Fruit fly (Drosophila melanogaster) whole organism, embryonic: ENCODE measurements around the gene CG13842.

Experiments used
- BEAF-32 ChIP-seq: fragments of 200-800 bp; sonication (Bioruptor generic); optimal IDR thresholded peaks from 3 replicates; lab custom pipeline; 2017; ENCODE audit warnings: missing biosample characterization, missing genetic modification characterization, mild to moderate bottlenecking, moderate library complexity, missing genetic modification reagents
- Bgb ChIP-seq: fragments of 200-800 bp; sonication (Bioruptor generic); IDR thresholded peaks from 2 replicates; pipeline ENCODE4 v1.3.6; 2022; ENCODE audit warnings: missing biosample characterization, missing genetic modification characterization; ENCODE audit not compliant: partially characterized antibody
- CG10267 ChIP-seq: fragments of 200-800 bp; sonication (Bioruptor generic); optimal IDR thresholded peaks from 2 replicates; lab custom pipeline; 2018; ENCODE audit warnings: missing biosample characterization, mild to moderate bottlenecking, missing genetic modification characterization, moderate library complexity
- CG10431 ChIP-seq: fragments of 200-800 bp; sonication (Bioruptor generic); optimal IDR thresholded peaks from 3 replicates; lab custom pipeline; 2018; ENCODE audit warnings: missing biosample characterization, mild to moderate bottlenecking, missing genetic modification characterization
- CG10565 ChIP-seq: fragments of 200-800 bp; sonication (Bioruptor generic); optimal IDR thresholded peaks from 3 replicates; lab custom pipeline; 2016; ENCODE audit warnings: missing biosample characterization, mild to moderate bottlenecking, missing genetic modification characterization
- CG10654 ChIP-seq: fragments of 200-800 bp; sonication (Bioruptor generic); optimal IDR thresholded peaks from 2 replicates; lab custom pipeline; 2016; ENCODE audit warnings: missing biosample characterization, missing genetic modification characterization
- CG11398 ChIP-seq: fragments of 200-800 bp; sonication (Bioruptor generic); optimal IDR thresholded peaks from 2 replicates; lab custom pipeline; 2016; ENCODE audit warnings: missing biosample characterization, missing genetic modification characterization
- CG11560 ChIP-seq: fragments of 200-800 bp; sonication (Bioruptor generic); IDR thresholded peaks from 3 replicates; pipeline ENCODE4 v1.3.6; 2022; ENCODE audit warnings: missing biosample characterization, missing genetic modification characterization
- CG12071 ChIP-seq: fragments of 200-800 bp; sonication (Bioruptor generic); optimal IDR thresholded peaks from 3 replicates; lab custom pipeline; 2018; ENCODE audit warnings: missing biosample characterization, mild to moderate bottlenecking, missing genetic modification characterization
- CG13624 ChIP-seq: fragments of 200-800 bp; sonication (Bioruptor generic); optimal IDR thresholded peaks from 2 replicates; lab custom pipeline; 2016; ENCODE audit warnings: missing biosample characterization, missing genetic modification characterization
- CG14710 ChIP-seq: fragments of 200-800 bp; sonication (Bioruptor generic); optimal IDR thresholded peaks from 3 replicates; lab custom pipeline; 2019; ENCODE audit warnings: missing biosample characterization, mild to moderate bottlenecking, missing genetic modification characterization, moderate library complexity
- CG15479 ChIP-seq: fragments of 200-800 bp; sonication (Bioruptor generic); optimal IDR thresholded peaks from 3 replicates; lab custom pipeline; 2019; ENCODE audit warnings: missing biosample characterization, mild to moderate bottlenecking, missing genetic modification characterization, moderate library complexity
- CG17568 ChIP-seq: fragments of 200-800 bp; sonication (Bioruptor generic); optimal IDR thresholded peaks from 2 replicates; lab custom pipeline; 2018; ENCODE audit warnings: missing biosample characterization, mild to moderate bottlenecking, missing genetic modification characterization, moderate library complexity
- CG1792 ChIP-seq: fragments of 200-800 bp; sonication (Bioruptor generic); optimal IDR thresholded peaks from 2 replicates; lab custom pipeline; 2016; ENCODE audit warnings: missing biosample characterization, missing genetic modification characterization
- CG32532 ChIP-seq: fragments of 200-800 bp; sonication (Bioruptor generic); IDR thresholded peaks from 2 replicates; pipeline ENCODE4 v1.3.6; 2022; ENCODE audit warnings: missing biosample characterization, missing genetic modification characterization
- CG7839 ChIP-seq: fragments of 200-800 bp; sonication (Bioruptor generic); optimal IDR thresholded peaks from 3 replicates; lab custom pipeline; 2018; ENCODE audit warnings: missing biosample characterization, mild to moderate bottlenecking, missing genetic modification characterization, moderate library complexity
- CG7987 ChIP-seq: fragments of 200-800 bp; sonication (Bioruptor generic); optimal IDR thresholded peaks from 2 replicates; lab custom pipeline; 2018; ENCODE audit warnings: missing biosample characterization, mild to moderate bottlenecking, missing genetic modification characterization, moderate library complexity
- CG8944 ChIP-seq: fragments of 200-800 bp; sonication (Bioruptor generic); optimal IDR thresholded peaks from 3 replicates; lab custom pipeline; 2016; ENCODE audit warnings: missing biosample characterization, missing genetic modification characterization
- Chrac-16 ChIP-seq: fragments of 200-800 bp; sonication (Bioruptor generic); optimal IDR thresholded peaks from 3 replicates; lab custom pipeline; 2016; ENCODE audit warnings: missing biosample characterization, missing genetic modification characterization
- CrebB ChIP-seq: fragments of 200-800 bp; sonication (Bioruptor generic); optimal IDR thresholded peaks from 3 replicates; lab custom pipeline; 2018; ENCODE audit warnings: missing biosample characterization, mild to moderate bottlenecking, missing genetic modification characterization
- Dbx ChIP-seq: fragments of 200-800 bp; sonication (Bioruptor generic); IDR thresholded peaks from 3 replicates; pipeline ENCODE4 v1.3.6; 2022; ENCODE audit warnings: missing biosample characterization, missing genetic modification characterization
- Dfd ChIP-seq, 2 experiments: fragments of >200 bp; optimal IDR thresholded peaks; 2 replicates each; lab custom pipeline; 2017; ENCODE audit warnings: missing biosample characterization in 2 of 2, missing genetic modification characterization in 2 of 2
- Dll ChIP-seq: fragments of 200-800 bp; sonication (Bioruptor generic); IDR thresholded peaks from 4 replicates; pipeline ENCODE4 v1.3.6; 2022; ENCODE audit warnings: missing biosample characterization, missing genetic modification characterization; ENCODE audit not compliant: partially characterized antibody
- Dp ChIP-seq: fragments of 200-800 bp; sonication (Bioruptor generic); optimal IDR thresholded peaks from 2 replicates; lab custom pipeline; 2018; ENCODE audit warnings: missing biosample characterization, mild to moderate bottlenecking, missing genetic modification characterization, moderate library complexity
- Drgx ChIP-seq: fragments of 200-800 bp; sonication (Bioruptor generic); IDR thresholded peaks from 2 replicates; pipeline ENCODE4 v1.3.6; 2022; ENCODE audit warnings: missing biosample characterization, missing genetic modification characterization
- Mes4 ChIP-seq: fragments of 200-800 bp; sonication (Bioruptor generic); optimal IDR thresholded peaks from 2 replicates; lab custom pipeline; 2016; ENCODE audit warnings: missing biosample characterization, missing genetic modification characterization
- NC2β ChIP-seq: fragments of 200-800 bp; sonication (Bioruptor generic); optimal IDR thresholded peaks from 2 replicates; lab custom pipeline; 2016; ENCODE audit warnings: missing biosample characterization, missing genetic modification characterization
- NK7.1 ChIP-seq: fragments of 200-800 bp; sonication (Bioruptor generic); optimal IDR thresholded peaks from 3 replicates; lab custom pipeline; 2016; ENCODE audit warnings: missing biosample characterization, missing genetic modification characterization
- Sin3A ChIP-seq: fragments of >200 bp; optimal IDR thresholded peaks from 2 replicates; lab custom pipeline; 2018
- Taf1 ChIP-seq: fragments of 200-800 bp; sonication (Bioruptor generic); IDR thresholded peaks from 2 replicates; pipeline ENCODE4 v1.3.6; 2022; ENCODE audit warnings: missing biosample characterization, missing genetic modification characterization
- Tbp ChIP-seq: fragments of >200 bp; optimal IDR thresholded peaks from 2 replicates; lab custom pipeline; 2018; ENCODE audit warnings: missing biosample characterization, missing genetic modification characterization
- Usf ChIP-seq: fragments of 200-800 bp; sonication (Bioruptor generic); optimal IDR thresholded peaks from 2 replicates; lab custom pipeline; 2017; ENCODE audit warnings: missing genotype, missing biosample characterization, missing genetic modification characterization
- Xrp1 ChIP-seq: fragments of 200-800 bp; sonication (Bioruptor generic); IDR thresholded peaks from 2 replicates; pipeline ENCODE4 v1.3.6; 2022; ENCODE audit warnings: missing biosample characterization, missing genetic modification characterization
- amos ChIP-seq: fragments of 200-800 bp; sonication (Bioruptor generic); IDR thresholded peaks from 2 replicates; pipeline ENCODE4 v1.3.6; 2022; ENCODE audit warnings: missing biosample characterization, missing genetic modification characterization; ENCODE audit not compliant: partially characterized antibody
- ase ChIP-seq: fragments of 200-800 bp; sonication (Bioruptor generic); IDR thresholded peaks from 3 replicates; pipeline ENCODE4 v1.3.6; 2022; ENCODE audit warnings: missing biosample characterization, missing genetic modification characterization
- bigmax ChIP-seq: fragments of 200-800 bp; sonication (Bioruptor generic); optimal IDR thresholded peaks from 2 replicates; lab custom pipeline; 2018; ENCODE audit warnings: missing biosample characterization, mild to moderate bottlenecking, missing genetic modification characterization
- cad ChIP-seq: fragments of >200 bp; optimal IDR thresholded peaks from 2 replicates; lab custom pipeline; 2017; ENCODE audit warnings: missing biosample characterization, missing genetic modification characterization
- dmrt99B ChIP-seq: fragments of 200-800 bp; sonication (Bioruptor generic); optimal IDR thresholded peaks from 2 replicates; lab custom pipeline; 2018; ENCODE audit warnings: missing biosample characterization, mild to moderate bottlenecking, missing genetic modification characterization, moderate library complexity
- eve ChIP-seq, 2 experiments: fragments of >200 bp; optimal IDR thresholded peaks; 2 replicates each; lab custom pipeline; 2017; ENCODE audit warnings: missing biosample characterization in 2 of 2, missing genetic modification characterization in 2 of 2
- ftz-f1 ChIP-seq: fragments of 200-800 bp; sonication (Bioruptor generic); optimal IDR thresholded peaks from 2 replicates; lab custom pipeline; 2016; ENCODE audit warnings: missing biosample characterization, missing genetic modification characterization
- gro ChIP-seq: fragments of 200-800 bp; sonication (Bioruptor generic); optimal IDR thresholded peaks from 2 replicates; lab custom pipeline; 2016; ENCODE audit warnings: missing biosample characterization, missing genetic modification characterization
- gsb-n ChIP-seq: fragments of 200-800 bp; sonication (Bioruptor generic); optimal IDR thresholded peaks from 3 replicates; lab custom pipeline; 2018; ENCODE audit warnings: missing biosample characterization, mild to moderate bottlenecking, missing genetic modification characterization
- hb ChIP-seq: fragments of 200-800 bp; sonication (Bioruptor generic); IDR thresholded peaks from 3 replicates; pipeline ENCODE4 v1.3.6; 2022; ENCODE audit warnings: missing biosample characterization, missing genetic modification characterization; ENCODE audit not compliant: partially characterized antibody
- hbn ChIP-seq: fragments of 200-800 bp; sonication (Bioruptor generic); IDR thresholded peaks from 2 replicates; pipeline ENCODE4 v1.3.6; 2022; ENCODE audit warnings: missing biosample characterization, missing genetic modification characterization; ENCODE audit not compliant: partially characterized antibody
- maf-S ChIP-seq: fragments of 200-800 bp; sonication (Bioruptor generic); optimal IDR thresholded peaks from 2 replicates; lab custom pipeline; 2016; ENCODE audit warnings: missing biosample characterization, missing genetic modification characterization
- pan ChIP-seq, 4 experiments: fragments of >200 bp in 3 of 4; fragments of 200-800 bp in 1 of 4; sonication (Bioruptor generic) in 1 of 4; optimal IDR thresholded peaks in 3 of 4; IDR thresholded peaks in 1 of 4; 2 replicates each; pipeline versions ENCODE4 v1.3.6 to Lab custom; 2017 to 2022; ENCODE audit warnings: missing biosample characterization in 2 of 4, missing genetic modification characterization in 2 of 4, mixed read lengths in 1 of 4
- pzg ChIP-seq: fragments of 200-800 bp; sonication (Bioruptor generic); optimal IDR thresholded peaks from 3 replicates; lab custom pipeline; 2018; ENCODE audit warnings: missing biosample characterization, mild to moderate bottlenecking, missing genetic modification characterization, moderate library complexity
- salm ChIP-seq: fragments of 200-800 bp; sonication (Bioruptor generic); optimal IDR thresholded peaks from 2 replicates; lab custom pipeline; 2018; ENCODE audit warnings: missing biosample characterization, mild to moderate bottlenecking, missing genetic modification characterization
- so ChIP-seq: fragments of 200-800 bp; sonication (Bioruptor generic); IDR thresholded peaks from 3 replicates; pipeline ENCODE4 v1.3.6; 2022; ENCODE audit warnings: missing biosample characterization, missing genetic modification characterization
- sug ChIP-seq: fragments of 200-800 bp; optimal IDR thresholded peaks from 2 replicates; lab custom pipeline; 2019; ENCODE audit warnings: missing biosample characterization, mild to moderate bottlenecking, missing genetic modification characterization, moderate library complexity
- tio ChIP-seq: fragments of 200-800 bp; sonication (Bioruptor generic); optimal IDR thresholded peaks from 2 replicates; lab custom pipeline; 2017; ENCODE audit warnings: missing biosample characterization, missing genetic modification characterization, inconsistent platforms

CG13842 gene

DNA sequence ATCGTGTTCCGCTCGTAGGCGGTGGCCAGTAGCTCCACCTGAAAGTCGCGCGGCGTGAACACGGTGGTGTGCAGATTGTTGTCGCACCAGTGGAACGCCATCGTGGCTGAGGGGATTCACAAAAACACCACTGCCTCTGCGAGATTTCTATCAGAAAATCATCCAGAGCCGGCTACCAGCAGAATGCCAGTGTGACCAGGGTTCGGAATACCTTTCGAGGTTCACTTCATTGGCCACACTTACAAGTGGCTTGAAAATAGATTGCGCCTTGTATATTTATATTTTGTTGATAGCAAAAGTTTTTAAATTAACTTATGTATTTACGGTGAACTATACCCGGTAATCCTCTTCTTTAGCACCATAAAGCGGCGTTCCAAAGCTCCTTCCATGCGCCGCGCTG lies 33.9 kb upstream of the CG13842 start, which contains the start of the genes Dcr-1 and CG6985 (continued):
- no peak for TF ChIP-seq salm (tag; lab: Kevin White, UChicago)
- no peak for TF ChIP-seq ftz-f1 (GFP tag; lab: Kevin White, UChicago)
- no peak for TF ChIP-seq NK7.1 (GFP tag; lab: Kevin White, UChicago)
- TF ChIP-seq maf-S (GFP tag; lab: Kevin White, UChicago), result no peak
- TF ChIP-seq hb, result no peak
- TF ChIP-seq bigmax (GFP tag; lab: Kevin White, UChicago), result no peak
- TF ChIP-seq CG15479, result no peak
- no peak for TF ChIP-seq gsb-n (tag; lab: Kevin White, UChicago)
- no peak for TF ChIP-seq CG13624 (GFP tag; lab: Kevin White, UChicago)
- peak; percentile 42 for TF ChIP-seq pzg (GFP tag; lab: Kevin White, UChicago)
- no peak for TF ChIP-seq eve (GFP tag; optimal IDR thresholded peaks at IDR 0.05; lab: Kevin White, UChicago)
- TF ChIP-seq Bgb, result no peak
- TF ChIP-seq pan (optimal IDR thresholded peaks at IDR 0.05; lab: Kevin White, UChicago), result no peak
- TF ChIP-seq pan (GFP tag; optimal IDR thresholded peaks at IDR 0.05 in 1 of 2, IDR thresholded peaks at IDR 0.05 in 1 of 2), result no peak
- TF ChIP-seq hbn (GFP tag; lab: Robert Waterston, UW), result peak; percentile 28; the same call in 1 of the 2 replicates
- TF ChIP-seq Drgx, result no peak
- TF ChIP-seq CG8944 (GFP tag; lab: Kevin White, UChicago), result no peak
- peak; percentile 50 for TF ChIP-seq CG14710
- no peak for TF ChIP-seq CG7987
- TF ChIP-seq tio, result no peak
- no peak for TF ChIP-seq CG32532
- no peak for TF ChIP-seq Taf1
- TF ChIP-seq CG10431, result no peak
- no peak for TF ChIP-seq Chrac-16 (GFP tag; lab: Kevin White, UChicago)
- no peak for TF ChIP-seq CG10565 (GFP tag; lab: Kevin White, UChicago)
- TF ChIP-seq CrebB (tag; lab: Kevin White, UChicago), result no peak
- no peak for TF ChIP-seq ase
- no peak for TF ChIP-seq gro
- no peak for TF ChIP-seq dmrt99B (tag; lab: Kevin White, UChicago)
- TF ChIP-seq CG1792 (GFP tag; lab: Kevin White, UChicago), result no peak
- peak; percentile 13 for TF ChIP-seq Sin3A (lab: Kevin White, UChicago)
- TF ChIP-seq amos (GFP tag; lab: Robert Waterston, UW), result no peak; the same call in 1 of the 2 replicates
- TF ChIP-seq NC2β, result no peak
- no peak for TF ChIP-seq CG7839
- TF ChIP-seq CG11398, result no peak
- no peak for TF ChIP-seq cad (GFP tag; lab: Kevin White, UChicago)
- no peak for TF ChIP-seq CG12071
- no peak for TF ChIP-seq CG10267 (tag; lab: Kevin White, UChicago)
- TF ChIP-seq Dll, result 0 out of 4 replicates have a peak, but pooled peaks have one; percentile 23
- TF ChIP-seq CG10654 (GFP tag; lab: Kevin White, UChicago), result no peak
- TF ChIP-seq Xrp1 (GFP tag; lab: Robert Waterston, UW), result no peak
- no peak for TF ChIP-seq Dfd (GFP tag; optimal IDR thresholded peaks at IDR 0.05; lab: Kevin White, UChicago)
- TF ChIP-seq Dp, result peak; percentile 64
- TF ChIP-seq so (GFP tag; lab: Robert Waterston, UW), result no peak
- TF ChIP-seq Mes4 (GFP tag; lab: Kevin White, UChicago), result no peak
- TF ChIP-seq CG17568 (GFP tag; lab: Kevin White, UChicago), result no peak
- TF ChIP-seq BEAF-32 (GFP tag; lab: Kevin White, UChicago), result peak; percentile 19
- no peak for TF ChIP-seq Tbp (GFP tag; lab: Kevin White, UChicago)
- no peak for TF ChIP-seq Dbx (GFP tag; lab: Robert Waterston, UW)
- no peak for TF ChIP-seq sug (tag; lab: Kevin White, UChicago)
- no peak for TF ChIP-seq Usf (GFP tag; lab: Kevin White, UChicago)
- TF ChIP-seq CG11560 (tag; lab: Robert Waterston, UW), result no peak
